Worm (Caenorhabditis elegans) whole organism, young adult: ENCODE data around the gene F53F8.5.

ENCODE experiments used
- B0035.1 ChIP-seq: sonication (generic microtip); optimal IDR thresholded peaks from 2 replicates; lab custom pipeline; 2016; ENCODE audit warnings: missing genetic modification characterization, mild to moderate bottlenecking, missing compliant biosample characterization, missing genotype, missing genetic modification reagents
- F22D6.2 ChIP-seq: sonication (generic microtip); optimal IDR thresholded peaks from 2 replicates; lab custom pipeline; 2016; ENCODE audit warnings: mild to moderate bottlenecking, missing genetic modification characterization, missing compliant biosample characterization
- F52B5.7 ChIP-seq: sonication (generic microtip); optimal IDR thresholded peaks from 2 replicates; lab custom pipeline; 2016; ENCODE audit warnings: mild to moderate bottlenecking, missing genetic modification characterization, missing compliant biosample characterization
- K11D2.4 ChIP-seq: fragments of 200-800 bp; sonication (Bioruptor generic); IDR thresholded peaks from 2 replicates; pipeline ENCODE4 v1.3.6; 2022; ENCODE audit warnings: missing genetic modification reagents, missing genetic modification characterization, missing compliant biosample characterization
- ceh-58 ChIP-seq: fragments of 200-800 bp; sonication (Bioruptor generic); IDR thresholded peaks from 2 replicates; pipeline ENCODE4 v1.3.6; 2022; ENCODE audit warnings: missing genetic modification characterization, missing compliant biosample characterization
- ceh-79 ChIP-seq: sonication (generic microtip); optimal IDR thresholded peaks from 2 replicates; lab custom pipeline; 2017; ENCODE audit warnings: mild to moderate bottlenecking, missing genetic modification characterization, missing compliant biosample characterization
- him-1 ChIP-seq: sonication (generic microtip); optimal IDR thresholded peaks from 2 replicates; lab custom pipeline; 2016; ENCODE audit warnings: missing genotype, missing genetic modification reagents, missing genetic modification characterization, missing compliant biosample characterization
- madf-8 ChIP-seq: fragments of 200-800 bp; sonication (Bioruptor generic); conservative IDR thresholded peaks from 2 replicates; pipeline ENCODE4 v1.3.6; 2022; ENCODE audit warnings: missing genetic modification reagents, missing genetic modification characterization, missing compliant biosample characterization
- mxl-1 ChIP-seq: sonication (generic microtip); optimal IDR thresholded peaks from 2 replicates; lab custom pipeline; 2016; ENCODE audit warnings: missing genetic modification characterization, missing compliant biosample characterization
- sea-2 ChIP-seq: fragments of 200-800 bp; sonication (Bioruptor generic); IDR thresholded peaks from 2 replicates; pipeline ENCODE4 v1.3.6; 2022; ENCODE audit warnings: missing genetic modification characterization, missing compliant biosample characterization
- unc-62 ChIP-seq: fragments of 150-350 bp; optimal IDR thresholded peaks from 2 replicates; lab custom pipeline; 2014; ENCODE audit warnings: missing biosample characterization, missing genetic modification reagents, missing genetic modification characterization

ce11 chrV:20691585-20691984 is 12.3 kb downstream of the F53F8.5 start, which contains the start of gene F53F8.4:
- TF ChIP-seq mxl-1 = no peak
- TF ChIP-seq unc-62 (GFP tag; lab: Kevin White, UChicago) = no peak
- no peak for TF ChIP-seq him-1 (tag; lab: Kevin White, UChicago)
- TF ChIP-seq K11D2.4 (GFP tag; lab: Robert Waterston, UW) = no peak
- no peak for TF ChIP-seq ceh-58 (GFP tag; lab: Robert Waterston, UW)
- TF ChIP-seq madf-8 (GFP tag; lab: Robert Waterston, UW) = no peak
- no peak for TF ChIP-seq sea-2
- TF ChIP-seq ceh-79 = no peak
- no peak for TF ChIP-seq B0035.1 (tag; lab: Kevin White, UChicago)
- no peak for TF ChIP-seq F22D6.2 (tag; lab: Kevin White, UChicago)
- no peak for TF ChIP-seq F52B5.7 (tag; lab: Kevin White, UChicago)
